Worm (Caenorhabditis elegans) whole organism, L4 larva: Measurements from ENCODE around the gene cng-1.
"Not testable (repeated sequence)": the region's sequence is repeated elsewhere in the genome, so short reads cannot be mapped to it uniquely, and the experiment has no call there.

ENCODE experiments used
- D1046.2 ChIP-seq: fragments of 200-800 bp; sonication (Bioruptor generic); IDR thresholded peaks from 2 replicates; pipeline ENCODE4 v1.3.6; 2022; ENCODE audit warnings: missing genetic modification characterization, missing compliant biosample characterization
- T26A8.4 ChIP-seq: fragments of 200-800 bp; sonication (Bioruptor generic); IDR thresholded peaks from 2 replicates; pipeline ENCODE4 v1.3.6; 2022; ENCODE audit warnings: missing genetic modification characterization, missing compliant biosample characterization
- Y75B8A.6 ChIP-seq: fragments of 200-800 bp; sonication (Bioruptor generic); IDR thresholded peaks from 2 replicates; pipeline ENCODE4 v1.3.6; 2022; ENCODE audit warnings: missing genetic modification reagents, missing genetic modification characterization, missing compliant biosample characterization
- aha-1 ChIP-seq: fragments of 150-350 bp; peaks from one replicate; lab custom pipeline; 2014; ENCODE audit warnings: missing biosample characterization, missing genetic modification characterization
- aly-2 ChIP-seq: sonication (generic microtip); optimal IDR thresholded peaks from 2 replicates; lab custom pipeline; 2018; ENCODE audit warnings: missing biosample characterization, missing genetic modification characterization
- ceh-32 ChIP-seq: sonication (generic microtip); optimal IDR thresholded peaks from 2 replicates; lab custom pipeline; 2016; ENCODE audit warnings: mild to moderate bottlenecking, missing genetic modification characterization, missing compliant biosample characterization; ENCODE audit not compliant: poor library complexity
- ceh-44 ChIP-seq: fragments of 200-800 bp; sonication (Bioruptor generic); IDR thresholded peaks from 2 replicates; pipeline ENCODE4 v1.3.6; 2022; ENCODE audit warnings: missing genetic modification reagents, missing genetic modification characterization, missing compliant biosample characterization
- daf-16 ChIP-seq, 3 experiments: sonication (generic microtip); optimal IDR thresholded peaks; 2 replicates each; lab custom pipeline; 2016 to 2017; ENCODE audit warnings: missing genetic modification characterization in 3 of 3, missing genetic modification reagents in 3 of 3, mild to moderate bottlenecking in 2 of 3, missing compliant biosample characterization in 2 of 3, missing biosample characterization in 1 of 3, moderate library complexity in 1 of 3
- egl-27 ChIP-seq: sonication (generic microtip); optimal IDR thresholded peaks from 3 replicates; lab custom pipeline; 2017; ENCODE audit warnings: missing biosample characterization, missing genetic modification reagents, missing genetic modification characterization
- egl-43 ChIP-seq: fragments of 200-800 bp; sonication (Bioruptor generic); IDR thresholded peaks from 2 replicates; pipeline ENCODE4 v1.3.6; 2022; ENCODE audit warnings: missing genetic modification reagents, missing genetic modification characterization, missing compliant biosample characterization
- hif-1 ChIP-seq, 2 experiments: sonication (generic microtip); optimal IDR thresholded peaks; 2 replicates each; lab custom pipeline; 2016 to 2017; ENCODE audit warnings: missing compliant biosample characterization in 2 of 2, missing genetic modification characterization in 2 of 2, missing genetic modification reagents in 2 of 2, missing genotype in 2 of 2, mild to moderate bottlenecking in 1 of 2
- hlh-11 ChIP-seq: fragments of 200-800 bp; sonication (Bioruptor generic); optimal IDR thresholded peaks from 2 replicates; lab custom pipeline; 2018; ENCODE audit warnings: mild to moderate bottlenecking, missing genetic modification characterization, missing compliant biosample characterization
- madf-9 ChIP-seq: fragments of 200-800 bp; sonication (Bioruptor generic); conservative IDR thresholded peaks from 2 replicates; pipeline ENCODE4 v1.3.6; 2022; ENCODE audit warnings: missing genetic modification reagents, missing genetic modification characterization, missing compliant biosample characterization
- mxl-3 ChIP-seq: fragments of 200-800 bp; sonication (Bioruptor generic); optimal IDR thresholded peaks from 2 replicates; lab custom pipeline; 2018; ENCODE audit warnings: mild to moderate bottlenecking, missing genetic modification characterization, missing compliant biosample characterization
- nhr-10 ChIP-seq: fragments of 150-350 bp; optimal IDR thresholded peaks from 2 replicates; lab custom pipeline; 2014; ENCODE audit warnings: missing biosample characterization, missing genetic modification characterization
- nhr-111 ChIP-seq: fragments of 200-800 bp; sonication (Bioruptor generic); optimal IDR thresholded peaks from 2 replicates; lab custom pipeline; 2018; ENCODE audit warnings: mild to moderate bottlenecking, missing genetic modification characterization, missing compliant biosample characterization
- nhr-28 ChIP-seq: fragments of 150-350 bp; optimal IDR thresholded peaks from 2 replicates; lab custom pipeline; 2014; ENCODE audit warnings: missing biosample characterization, missing genetic modification characterization
- nhr-42 ChIP-seq: fragments of 200-800 bp; sonication (Bioruptor generic); IDR thresholded peaks from 2 replicates; pipeline ENCODE4 v1.3.6; 2022; ENCODE audit warnings: missing genetic modification characterization, missing compliant biosample characterization
- nhr-48 ChIP-seq: sonication (generic microtip); optimal IDR thresholded peaks from 2 replicates; lab custom pipeline; 2016; ENCODE audit warnings: mild to moderate bottlenecking, missing genetic modification characterization, missing compliant biosample characterization
- nhr-77 ChIP-seq: fragments of 150-350 bp; optimal IDR thresholded peaks from 2 replicates; lab custom pipeline; 2014; ENCODE audit warnings: missing biosample characterization, missing genetic modification characterization
- pqm-1 ChIP-seq: sonication (generic microtip); optimal IDR thresholded peaks from 2 replicates; lab custom pipeline; 2017; ENCODE audit warnings: missing biosample characterization, missing genetic modification characterization
- rbr-2 ChIP-seq: sonication (generic microtip); optimal IDR thresholded peaks from 2 replicates; lab custom pipeline; 2016; ENCODE audit warnings: missing genotype, missing genetic modification characterization, missing compliant biosample characterization
- saeg-2 ChIP-seq: fragments of 200-800 bp; sonication (Bioruptor generic); IDR thresholded peaks from 2 replicates; pipeline ENCODE4 v1.3.6; 2022; ENCODE audit warnings: missing genetic modification reagents, missing genetic modification characterization, missing compliant biosample characterization
- skn-1 ChIP-seq: fragments of 150-350 bp; optimal IDR thresholded peaks from 2 replicates; lab custom pipeline; 2014; ENCODE audit warnings: missing biosample characterization, missing genetic modification characterization
- snpc-4 ChIP-seq: fragments of 150-350 bp; optimal IDR thresholded peaks from 2 replicates; lab custom pipeline; 2014; ENCODE audit warnings: missing biosample characterization, missing genetic modification characterization
- zip-2 ChIP-seq: fragments of 150-350 bp; optimal IDR thresholded peaks from 2 replicates; lab custom pipeline; 2014; ENCODE audit warnings: missing biosample characterization, missing genetic modification characterization
- ztf-7 ChIP-seq: fragments of 150-350 bp; optimal IDR thresholded peaks from 2 replicates; lab custom pipeline; 2014; ENCODE audit warnings: missing biosample characterization, missing genetic modification characterization

cng-1 gene

ce11 chrV:15055873-15056272 is 24.6 kb upstream of the cng-1 start, which contains the start of gene C25D7.16:
Gene C25D7.16 (plus strand): TSS chrV:15056173.
- TF ChIP-seq aha-1 (tag; lab: Kevin White, UChicago), result peak; percentile 49
- no peak for TF ChIP-seq nhr-48

- TF ChIP-seq hlh-11 (tag; lab: Kevin White, UChicago), result no peak
- no peak for TF ChIP-seq aly-2 (tag; lab: Kevin White, UChicago)
- TF ChIP-seq aha-1 (tag; lab: Kevin White, UChicago), result peak; percentile 91
- TF ChIP-seq T26A8.4 (GFP tag; lab: Robert Waterston, UW), result no peak
- no peak for TF ChIP-seq nhr-111 (GFP tag; lab: Kevin White, UChicago)
Observed at ce11 chrV:15054733-15055132, 23.5 kb upstream of the cng-1 start.

- TF ChIP-seq hlh-11 (tag; lab: Kevin White, UChicago), result no peak
- TF ChIP-seq daf-16 (GFP tag; optimal IDR thresholded peaks at IDR 0.05; lab: Kevin White, UChicago), result no peak
- TF ChIP-seq daf-16 (tag; optimal IDR thresholded peaks at IDR 0.05; lab: Kevin White, UChicago), result peak; percentile 59
- no peak for TF ChIP-seq ceh-32
- no peak for TF ChIP-seq madf-9 (GFP tag; lab: Robert Waterston, UW)
- no peak for TF ChIP-seq ceh-44 (GFP tag; lab: Robert Waterston, UW)
- peak; percentile 62 for TF ChIP-seq ztf-7 (tag; lab: Kevin White, UChicago)
- no peak for TF ChIP-seq aha-1 (tag; lab: Kevin White, UChicago)
- TF ChIP-seq nhr-28 (tag; lab: Kevin White, UChicago), result peak; percentile 43
- no peak for TF ChIP-seq nhr-42 (GFP tag; lab: Robert Waterston, UW)
- TF ChIP-seq snpc-4 (tag; lab: Kevin White, UChicago), result no peak
- TF ChIP-seq egl-43 (GFP tag; lab: Robert Waterston, UW), result no peak
- no peak for TF ChIP-seq hif-1 (tag; optimal IDR thresholded peaks at IDR 0.05; lab: Kevin White, UChicago)
- peak; percentile 57 for TF ChIP-seq nhr-77
- TF ChIP-seq pqm-1, result peak; percentile 24
- no peak for TF ChIP-seq saeg-2 (GFP tag; lab: Robert Waterston, UW)
- peak; percentile 82 for TF ChIP-seq zip-2 (tag; lab: Kevin White, UChicago)
- TF ChIP-seq Y75B8A.6 (GFP tag; lab: Robert Waterston, UW), result no peak
Observed at ce11 chrV:15052368-15052767, 21.1 kb upstream of the cng-1 start, which contains the start of the genes fbxa-82 and C25D7.5. Gene fbxa-82 (minus strand): TSS chrV:15052530. Gene C25D7.5 (plus strand): TSS chrV:15052650.

ce11 chrV:15051720-15052119 is 20.4 kb upstream of the cng-1 start:
- TF ChIP-seq zip-2 (tag; lab: Kevin White, UChicago) (no peak), aha-1 (tag; lab: Kevin White, UChicago) (peak; percentile 91), nhr-10 (tag; lab: Kevin White, UChicago) (no peak), nhr-28 (tag; lab: Kevin White, UChicago) (no peak), rbr-2 (tag; lab: Kevin White, UChicago) (no peak), hif-1 (tag; optimal IDR thresholded peaks at IDR 0.05; lab: Kevin White, UChicago) (no peak)

ce11 chrV:15048107-15048506 is 16.8 kb upstream of the cng-1 start, which contains the start of gene sdc-3:
Gene sdc-3 (minus strand): TSS chrV:15048207.
- peak; percentile 32 for TF ChIP-seq nhr-28 (tag; lab: Kevin White, UChicago)
- no peak for TF ChIP-seq daf-16 (GFP tag; optimal IDR thresholded peaks at IDR 0.05; lab: Kevin White, UChicago)
- TF ChIP-seq daf-16 (tag; optimal IDR thresholded peaks at IDR 0.05; lab: Kevin White, UChicago), result peak; percentile 14
- peak; percentile 73 for TF ChIP-seq aha-1 (tag; lab: Kevin White, UChicago)
- no peak for TF ChIP-seq egl-27 (tag; lab: Kevin White, UChicago)
- peak; percentile 19 for TF ChIP-seq mxl-3 (GFP tag; lab: Kevin White, UChicago)

- TF ChIP-seq D1046.2 (GFP tag; lab: Robert Waterston, UW); skn-1 (tag; lab: Kevin White, UChicago); saeg-2 (GFP tag; lab: Robert Waterston, UW): not testable (repeated sequence)
Observed at ce11 chrV:15036769-15037168, 5.5 kb upstream of the cng-1 start, which contains the start of gene melo-3. Gene melo-3 (minus strand): TSS chrV:15036869.
